Fruit fly (Drosophila melanogaster) whole organism, embryonic: ENCODE results near the gene CG11596.

ENCODE experiments used
- Abd-B ChIP-seq: fragments of 200-800 bp; sonication (Bioruptor generic); optimal IDR thresholded peaks from 2 replicates; lab custom pipeline; 2018; ENCODE audit warnings: missing biosample characterization, mild to moderate bottlenecking, missing genetic modification characterization, moderate library complexity
- Atf3 ChIP-seq: fragments of 200-800 bp; sonication (Bioruptor generic); optimal IDR thresholded peaks from 3 replicates; lab custom pipeline; 2016; ENCODE audit warnings: missing biosample characterization, missing genetic modification characterization
- CG10267 ChIP-seq: fragments of 200-800 bp; sonication (Bioruptor generic); optimal IDR thresholded peaks from 2 replicates; lab custom pipeline; 2018; ENCODE audit warnings: missing biosample characterization, mild to moderate bottlenecking, missing genetic modification characterization, moderate library complexity
- CG10654 ChIP-seq: fragments of 200-800 bp; sonication (Bioruptor generic); optimal IDR thresholded peaks from 2 replicates; lab custom pipeline; 2016; ENCODE audit warnings: missing biosample characterization, missing genetic modification characterization
- CG13894 ChIP-seq: fragments of 200-800 bp; sonication (Bioruptor generic); optimal IDR thresholded peaks from 3 replicates; lab custom pipeline; 2018; ENCODE audit warnings: missing biosample characterization, mild to moderate bottlenecking, missing genetic modification characterization, moderate library complexity
- CG14441 ChIP-seq: fragments of 200-800 bp; sonication (Bioruptor generic); IDR thresholded peaks from 2 replicates; pipeline ENCODE4 v1.3.6; 2022; ENCODE audit warnings: missing biosample characterization, missing genetic modification characterization
- CG14965 ChIP-seq: fragments of 200-800 bp; sonication (Bioruptor generic); optimal IDR thresholded peaks from 2 replicates; lab custom pipeline; 2016; ENCODE audit warnings: missing biosample characterization, missing genetic modification characterization, borderline replicate concordance
- CG15514 ChIP-seq: fragments of 200-800 bp; sonication (Bioruptor generic); optimal IDR thresholded peaks from 3 replicates; lab custom pipeline; 2017; ENCODE audit warnings: missing biosample characterization, missing genetic modification characterization, mild to moderate bottlenecking, moderate library complexity, missing genetic modification reagents
- CG15601 ChIP-seq: fragments of 200-800 bp; sonication (Bioruptor generic); optimal IDR thresholded peaks from 3 replicates; lab custom pipeline; 2019; ENCODE audit warnings: missing biosample characterization, mild to moderate bottlenecking, missing genetic modification characterization, moderate library complexity
- CG16813 ChIP-seq: fragments of 200-800 bp; sonication (Bioruptor generic); IDR thresholded peaks from 3 replicates; pipeline ENCODE4 v1.3.6; 2022; ENCODE audit warnings: missing biosample characterization, missing genetic modification characterization; ENCODE audit not compliant: partially characterized antibody
- CG17328 ChIP-seq: fragments of 200-800 bp; sonication (Bioruptor generic); IDR thresholded peaks from 2 replicates; pipeline ENCODE4 v1.3.6; 2022; ENCODE audit warnings: missing biosample characterization, missing genetic modification characterization
- CG18476 ChIP-seq: fragments of 200-800 bp; sonication (Bioruptor generic); optimal IDR thresholded peaks from 2 replicates; lab custom pipeline; 2016; ENCODE audit warnings: missing biosample characterization, mild to moderate bottlenecking, missing genetic modification characterization
- CG2199 ChIP-seq: fragments of 200-800 bp; sonication (Bioruptor generic); IDR thresholded peaks from 3 replicates; pipeline ENCODE4 v1.3.6; 2022; ENCODE audit warnings: missing biosample characterization, missing genetic modification characterization
- CG4360 ChIP-seq: fragments of 200-800 bp; sonication (Bioruptor generic); IDR thresholded peaks from 2 replicates; pipeline ENCODE4 v1.3.6; 2022; ENCODE audit warnings: missing biosample characterization, missing genetic modification characterization
- CG4404 ChIP-seq: fragments of 200-800 bp; sonication (Bioruptor generic); IDR thresholded peaks from 2 replicates; pipeline ENCODE4 v1.3.6; 2022; ENCODE audit warnings: missing biosample characterization, missing genetic modification characterization
- CG6272 ChIP-seq: fragments of 200-800 bp; sonication (Bioruptor generic); IDR thresholded peaks from 2 replicates; pipeline ENCODE4 v1.3.6; 2022; ENCODE audit warnings: missing biosample characterization, missing genetic modification characterization
- CG6689 ChIP-seq: fragments of 200-800 bp; sonication (Bioruptor generic); IDR thresholded peaks from 2 replicates; pipeline ENCODE4 v1.3.6; 2022; ENCODE audit warnings: missing biosample characterization, missing genetic modification characterization
- CG7372 ChIP-seq: fragments of 200-800 bp; sonication (Bioruptor generic); IDR thresholded peaks from 2 replicates; pipeline ENCODE4 v1.3.6; 2022; ENCODE audit warnings: missing biosample characterization, missing genetic modification characterization
- CG7928 ChIP-seq: fragments of 200-800 bp; sonication (Bioruptor generic); optimal IDR thresholded peaks from 2 replicates; lab custom pipeline; 2017; ENCODE audit warnings: missing biosample characterization, mild to moderate bottlenecking, missing genetic modification characterization
- CG7963 ChIP-seq: fragments of 200-800 bp; sonication (Bioruptor generic); IDR thresholded peaks from 3 replicates; pipeline ENCODE4 v1.3.6; 2022; ENCODE audit warnings: missing biosample characterization, missing genetic modification characterization; ENCODE audit not compliant: partially characterized antibody
- CG8478 ChIP-seq: fragments of >200 bp; optimal IDR thresholded peaks from 2 replicates; lab custom pipeline; 2018
- CG9727 ChIP-seq: fragments of 200-800 bp; sonication (Bioruptor generic); optimal IDR thresholded peaks from 3 replicates; lab custom pipeline; 2017; ENCODE audit warnings: missing biosample characterization, mild to moderate bottlenecking, missing genetic modification characterization
- CrebB ChIP-seq: fragments of 200-800 bp; sonication (Bioruptor generic); optimal IDR thresholded peaks from 3 replicates; lab custom pipeline; 2018; ENCODE audit warnings: missing biosample characterization, mild to moderate bottlenecking, missing genetic modification characterization
- D ChIP-seq, 2 experiments: fragments of 200-800 bp in 1 of 2; fragments of >200 bp in 1 of 2; sonication (Bioruptor generic) in 1 of 2; optimal IDR thresholded peaks; 2 replicates in 1 of 2; 3 replicates in 1 of 2; lab custom pipeline; 2017; ENCODE audit warnings: mild to moderate bottlenecking in 1 of 2, missing biosample characterization in 1 of 2, missing genetic modification characterization in 1 of 2, missing genetic modification reagents in 1 of 2
- Fer3 ChIP-seq: fragments of 200-800 bp; sonication (Bioruptor generic); optimal IDR thresholded peaks from 2 replicates; lab custom pipeline; 2018; ENCODE audit warnings: missing biosample characterization, mild to moderate bottlenecking, missing genetic modification characterization, moderate library complexity
- HLH54F ChIP-seq: fragments of 200-800 bp; sonication (Bioruptor generic); optimal IDR thresholded peaks from 3 replicates; lab custom pipeline; 2016; ENCODE audit warnings: missing biosample characterization, missing genetic modification characterization
- Jarid2 ChIP-seq: fragments of 200-800 bp; sonication (Bioruptor generic); optimal IDR thresholded peaks from 3 replicates; lab custom pipeline; 2017; ENCODE audit warnings: mild to moderate bottlenecking, missing biosample characterization, missing genetic modification reagents, missing genetic modification characterization
- Lpt ChIP-seq: fragments of >200 bp; optimal IDR thresholded peaks from 2 replicates; lab custom pipeline; 2018; ENCODE audit warnings: missing biosample characterization, missing genetic modification characterization
- MESR4 ChIP-seq: fragments of 200-800 bp; sonication (Bioruptor generic); optimal IDR thresholded peaks from 2 replicates; lab custom pipeline; 2018; ENCODE audit warnings: missing biosample characterization, mild to moderate bottlenecking, missing genetic modification characterization, moderate library complexity
- MTF-1 ChIP-seq: fragments of 200-800 bp; sonication (Bioruptor generic); optimal IDR thresholded peaks from 2 replicates; lab custom pipeline; 2018; ENCODE audit warnings: missing biosample characterization, mild to moderate bottlenecking, missing genetic modification characterization, borderline replicate concordance
- Nf-YB ChIP-seq: fragments of 200-800 bp; sonication (Bioruptor generic); optimal IDR thresholded peaks from 3 replicates; lab custom pipeline; 2019; ENCODE audit warnings: missing biosample characterization, mild to moderate bottlenecking, missing genetic modification characterization, moderate library complexity
- Ptx1 ChIP-seq: fragments of 200-800 bp; sonication (Bioruptor generic); IDR thresholded peaks from 2 replicates; pipeline ENCODE4 v1.3.6; 2022; ENCODE audit warnings: missing biosample characterization, missing genetic modification characterization
- Six4 ChIP-seq: fragments of 200-800 bp; sonication (Bioruptor generic); optimal IDR thresholded peaks from 2 replicates; lab custom pipeline; 2016; ENCODE audit warnings: missing biosample characterization, missing genetic modification characterization
- Sox102F ChIP-seq: fragments of 200-800 bp; sonication (Bioruptor generic); optimal IDR thresholded peaks from 2 replicates; lab custom pipeline; 2018; ENCODE audit warnings: missing biosample characterization, mild to moderate bottlenecking, missing genetic modification characterization, moderate library complexity
- abd-A ChIP-seq: fragments of 200-800 bp; sonication (Bioruptor generic); optimal IDR thresholded peaks from 3 replicates; lab custom pipeline; 2019; ENCODE audit warnings: missing biosample characterization, mild to moderate bottlenecking, missing genetic modification characterization, moderate library complexity
- cg ChIP-seq: fragments of 200-800 bp; sonication (Bioruptor generic); optimal IDR thresholded peaks from 3 replicates; lab custom pipeline; 2019; ENCODE audit warnings: missing biosample characterization, mild to moderate bottlenecking, missing genetic modification characterization, moderate library complexity
- crc ChIP-seq: fragments of 200-800 bp; sonication (Bioruptor generic); optimal IDR thresholded peaks from 2 replicates; lab custom pipeline; 2016; ENCODE audit warnings: missing biosample characterization, missing genetic modification characterization
- crol ChIP-seq: fragments of 200-800 bp; sonication (Bioruptor generic); IDR thresholded peaks from 2 replicates; pipeline ENCODE4 v1.3.6; 2022; ENCODE audit warnings: missing biosample characterization, missing genetic modification characterization
- ems ChIP-seq: fragments of 200-800 bp; sonication (Bioruptor generic); optimal IDR thresholded peaks from 3 replicates; lab custom pipeline; 2016; ENCODE audit warnings: missing biosample characterization, missing genetic modification characterization
- en ChIP-seq: fragments of 200-800 bp; sonication (Bioruptor generic); optimal IDR thresholded peaks from 2 replicates; lab custom pipeline; 2016; ENCODE audit warnings: missing biosample characterization, missing genetic modification characterization
- fd64A ChIP-seq: fragments of 200-800 bp; sonication (Bioruptor generic); optimal IDR thresholded peaks from 3 replicates; lab custom pipeline; 2018; ENCODE audit warnings: missing biosample characterization, mild to moderate bottlenecking, missing genetic modification characterization
- hkb ChIP-seq, 2 experiments: fragments of 200-800 bp in 1 of 2; fragments of >200 bp in 1 of 2; sonication (Bioruptor generic) in 1 of 2; IDR thresholded peaks in 1 of 2; optimal IDR thresholded peaks in 1 of 2; 2 replicates each; pipeline versions ENCODE4 v1.3.6 to Lab custom; 2017 to 2022; ENCODE audit warnings: missing biosample characterization in 1 of 2, missing genetic modification characterization in 1 of 2
- hth ChIP-seq: fragments of >200 bp; optimal IDR thresholded peaks from 2 replicates; lab custom pipeline; 2017; ENCODE audit warnings: inconsistent platforms
- maf-S ChIP-seq: fragments of 200-800 bp; sonication (Bioruptor generic); optimal IDR thresholded peaks from 2 replicates; lab custom pipeline; 2016; ENCODE audit warnings: missing biosample characterization, missing genetic modification characterization
- mam ChIP-seq: fragments of 200-800 bp; sonication (Bioruptor generic); optimal IDR thresholded peaks from 3 replicates; lab custom pipeline; 2016; ENCODE audit warnings: missing biosample characterization, missing genetic modification characterization
- phol ChIP-seq: fragments of 200-800 bp; sonication (Bioruptor generic); optimal IDR thresholded peaks from 3 replicates; lab custom pipeline; 2018; ENCODE audit warnings: missing biosample characterization, mild to moderate bottlenecking, missing genetic modification characterization, moderate library complexity
- pum ChIP-seq: fragments of 200-800 bp; sonication (Bioruptor generic); optimal IDR thresholded peaks from 2 replicates; lab custom pipeline; 2016; ENCODE audit warnings: missing biosample characterization, missing genetic modification characterization
- run ChIP-seq: fragments of 200-800 bp; sonication (Bioruptor generic); optimal IDR thresholded peaks from 3 replicates; lab custom pipeline; 2018; ENCODE audit warnings: missing biosample characterization, mild to moderate bottlenecking, missing genetic modification characterization
- tin ChIP-seq: fragments of 200-800 bp; sonication (Bioruptor generic); optimal IDR thresholded peaks from 3 replicates; lab custom pipeline; 2016; ENCODE audit warnings: missing biosample characterization, missing genetic modification characterization

The CG11596 gene

DNA sequence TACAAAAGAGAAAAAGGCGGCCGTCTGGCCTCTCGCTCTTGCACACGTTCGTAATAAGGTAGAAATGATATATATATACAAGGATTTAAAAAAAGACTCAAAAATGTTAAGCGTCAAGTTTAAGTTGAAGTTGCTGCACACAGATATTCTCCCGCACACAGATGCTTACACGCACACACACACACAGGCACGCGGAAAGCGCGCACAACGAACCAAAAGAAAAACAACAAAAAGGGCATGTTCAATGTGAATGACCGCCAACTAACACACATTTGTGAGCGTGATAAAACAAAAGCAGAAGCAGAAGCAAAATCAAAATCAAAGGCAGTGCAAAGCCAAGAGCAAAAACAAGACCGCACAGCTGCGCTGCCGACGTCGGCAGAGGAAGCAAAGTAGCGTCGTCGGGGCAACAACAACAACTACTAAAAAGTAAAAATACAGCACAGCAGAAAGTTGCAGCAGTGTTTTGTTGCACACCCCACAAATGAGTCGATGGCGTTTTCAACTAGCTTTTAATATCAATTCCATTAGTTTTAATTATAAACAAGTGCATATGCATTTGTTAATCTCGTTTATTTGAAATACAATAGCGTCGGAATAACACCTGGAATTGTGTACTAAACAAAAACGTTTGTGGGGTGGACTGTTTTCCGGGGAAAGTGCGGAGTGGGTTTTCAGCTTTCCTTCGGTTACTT, 19.8 kb downstream of the CG11596 start (continued):
- TF ChIP-seq fd64A (GFP tag; lab: Kevin White, UChicago) (peak; percentile 98), Sox102F (peak; percentile 98), CG15601 (peak; percentile 98), Nf-YB (GFP tag; lab: Kevin White, UChicago) (peak; percentile 87), CG17328 (GFP tag; lab: Robert Waterston, UW) (peak; percentile 98), D (optimal IDR thresholded peaks at IDR 0.05; lab: Kevin White, UChicago) (no peak), D (GFP tag; optimal IDR thresholded peaks at IDR 0.05; lab: Kevin White, UChicago) (peak; percentile 98), run (peak; percentile 94), CG14965 (GFP tag; lab: Kevin White, UChicago) (peak; percentile 77), Lpt (GFP tag; lab: Kevin White, UChicago) (no peak), CG4404 (GFP tag; lab: Robert Waterston, UW) (peak; percentile 94), maf-S (peak; percentile 92), tin (GFP tag; lab: Kevin White, UChicago) (peak; percentile 96), CG13894 (peak; percentile 71), CG7928 (peak; percentile 45), CG14441 (GFP tag; lab: Robert Waterston, UW) (peak; percentile 91), CG4360 (GFP tag; lab: Robert Waterston, UW) (peak; percentile 74), CG2199 (GFP tag; lab: Robert Waterston, UW) (peak; percentile 99), CG7372 (GFP tag; lab: Robert Waterston, UW) (peak; percentile 88), CrebB (tag; lab: Kevin White, UChicago) (peak; percentile 93), CG16813 (GFP tag; lab: Robert Waterston, UW) (no peak), CG18476 (GFP tag; lab: Kevin White, UChicago) (peak; percentile 93), CG6272 (GFP tag; lab: Robert Waterston, UW) (peak; percentile 90), CG15514 (GFP tag; lab: Kevin White, UChicago) (peak; percentile 65), cg (GFP tag; lab: Kevin White, UChicago) (peak; percentile 82), Abd-B (GFP tag; lab: Kevin White, UChicago) (peak; percentile 91), CG9727 (peak; percentile 97), hth (lab: Kevin White, UChicago) (no peak), MTF-1 (peak; percentile 95), phol (peak; percentile 97), CG6689 (peak; percentile 97), crol (GFP tag; lab: Robert Waterston, UW) (peak; percentile 78), ems (GFP tag; lab: Kevin White, UChicago) (peak; percentile 95), CG7963 (GFP tag; lab: Robert Waterston, UW) (no peak), en (peak; percentile 95), hkb (optimal IDR thresholded peaks at IDR 0.05; lab: Kevin White, UChicago) (no peak), hkb (GFP tag; IDR thresholded peaks at IDR 0.05; lab: Robert Waterston, UW) (peak; percentile 97), Six4 (peak; percentile 97), MESR4 (GFP tag; lab: Kevin White, UChicago) (peak; percentile 64), abd-A (peak; percentile 28), crc (GFP tag; lab: Kevin White, UChicago) (peak; percentile 93), CG8478 (lab: Kevin White, UChicago) (no peak), Atf3 (peak; percentile 95), Ptx1 (GFP tag; lab: Robert Waterston, UW) (peak; percentile 93), CG10654 (peak; percentile 93), Jarid2 (GFP tag; lab: Kevin White, UChicago) (peak; percentile 62), mam (GFP tag; lab: Kevin White, UChicago) (peak; percentile 85), Fer3 (tag; lab: Kevin White, UChicago) (peak; percentile 91), CG10267 (tag; lab: Kevin White, UChicago) (peak; percentile 94), pum (GFP tag; lab: Kevin White, UChicago) (peak; percentile 95), HLH54F (peak; percentile 90)
